Worm (Caenorhabditis elegans) whole organism, L4 larva: ENCODE measurements around the gene C39B5.14.

ENCODE experiments used
- D1046.2 ChIP-seq: fragments of 200-800 bp; sonication (Bioruptor generic); IDR thresholded peaks from 2 replicates; pipeline ENCODE4 v1.3.6; 2022; ENCODE audit warnings: missing genetic modification characterization, missing compliant biosample characterization
- F44E2.7 ChIP-seq: fragments of 200-800 bp; sonication (Bioruptor generic); IDR thresholded peaks from 2 replicates; pipeline ENCODE4 v2.1.2; 2022; ENCODE audit warnings: missing genetic modification characterization, missing compliant biosample characterization
- T26A8.4 ChIP-seq: fragments of 200-800 bp; sonication (Bioruptor generic); IDR thresholded peaks from 2 replicates; pipeline ENCODE4 v1.3.6; 2022; ENCODE audit warnings: missing genetic modification characterization, missing compliant biosample characterization
- Y105C5A.15 ChIP-seq: fragments of 200-800 bp; sonication (Bioruptor generic); IDR thresholded peaks from 2 replicates; pipeline ENCODE4 v1.3.6; 2022; ENCODE audit warnings: missing genetic modification characterization, missing compliant biosample characterization
- Y5F2A.4 ChIP-seq: fragments of 200-800 bp; sonication (Bioruptor generic); optimal IDR thresholded peaks from 2 replicates; lab custom pipeline; 2018; ENCODE audit warnings: mild to moderate bottlenecking, missing genetic modification characterization, missing compliant biosample characterization
- ZK337.2 ChIP-seq: fragments of 200-800 bp; sonication (Bioruptor generic); IDR thresholded peaks from 2 replicates; pipeline ENCODE4 v1.3.6; 2022; ENCODE audit warnings: missing genetic modification reagents, missing genetic modification characterization, missing compliant biosample characterization
- aly-2 ChIP-seq: sonication (generic microtip); optimal IDR thresholded peaks from 2 replicates; lab custom pipeline; 2018; ENCODE audit warnings: missing biosample characterization, missing genetic modification characterization
- ama-1 ChIP-seq: fragments of 150-350 bp; optimal IDR thresholded peaks from 2 replicates; lab custom pipeline; 2014; ENCODE audit warnings: inconsistent platforms, mixed read lengths
- arid-1 ChIP-seq: fragments of 200-800 bp; sonication (Bioruptor generic); conservative IDR thresholded peaks from 2 replicates; pipeline ENCODE4 v1.3.6; 2022; ENCODE audit warnings: missing genetic modification reagents, missing genetic modification characterization, missing compliant biosample characterization
- ces-1 ChIP-seq: fragments of 150-350 bp; sonication (generic microtip); optimal IDR thresholded peaks from 4 replicates; lab custom pipeline; 2014; ENCODE audit warnings: missing biosample characterization, missing genetic modification reagents, missing genetic modification characterization
- cey-2 ChIP-seq: sonication (generic microtip); optimal IDR thresholded peaks from 3 replicates; lab custom pipeline; 2017; ENCODE audit warnings: missing genetic modification characterization, mild to moderate bottlenecking, missing compliant biosample characterization, antibody characterized with exemption, borderline replicate concordance; ENCODE audit not compliant: insufficient read depth
- daf-12 ChIP-seq: fragments of 150-350 bp; optimal IDR thresholded peaks from 2 replicates; lab custom pipeline; 2014; ENCODE audit warnings: missing biosample characterization, missing genetic modification reagents, missing genetic modification characterization
- daf-16 ChIP-seq, 3 experiments: sonication (generic microtip); optimal IDR thresholded peaks; 2 replicates each; lab custom pipeline; 2016 to 2017; ENCODE audit warnings: missing genetic modification characterization in 3 of 3, missing genetic modification reagents in 3 of 3, mild to moderate bottlenecking in 2 of 3, missing compliant biosample characterization in 2 of 3, missing biosample characterization in 1 of 3, moderate library complexity in 1 of 3
- daf-19 ChIP-seq: fragments of 200-800 bp; sonication (Bioruptor generic); conservative IDR thresholded peaks from 2 replicates; pipeline ENCODE4 v1.3.6; 2022; ENCODE audit warnings: missing genetic modification characterization, missing compliant biosample characterization
- dmd-6 ChIP-seq: fragments of 200-800 bp; sonication (Bioruptor generic); IDR thresholded peaks from 2 replicates; pipeline ENCODE4 v1.3.6; 2022; ENCODE audit warnings: missing genetic modification reagents, missing genetic modification characterization, missing compliant biosample characterization
- dve-1 ChIP-seq: sonication (generic microtip); optimal IDR thresholded peaks from 2 replicates; lab custom pipeline; 2017; ENCODE audit warnings: antibody characterized with exemption, mild to moderate bottlenecking, missing genetic modification characterization, missing compliant biosample characterization; ENCODE audit not compliant: insufficient read depth
- egl-43 ChIP-seq: fragments of 200-800 bp; sonication (Bioruptor generic); IDR thresholded peaks from 2 replicates; pipeline ENCODE4 v1.3.6; 2022; ENCODE audit warnings: missing genetic modification reagents, missing genetic modification characterization, missing compliant biosample characterization
- hlh-11 ChIP-seq: fragments of 200-800 bp; sonication (Bioruptor generic); optimal IDR thresholded peaks from 2 replicates; lab custom pipeline; 2018; ENCODE audit warnings: mild to moderate bottlenecking, missing genetic modification characterization, missing compliant biosample characterization
- hlh-30 ChIP-seq: sonication (generic microtip); optimal IDR thresholded peaks from 2 replicates; lab custom pipeline; 2017; ENCODE audit warnings: antibody characterized with exemption, mild to moderate bottlenecking, missing genetic modification characterization, missing compliant biosample characterization; ENCODE audit not compliant: insufficient read depth
- lin-1 ChIP-seq: fragments of 200-800 bp; sonication (Bioruptor generic); IDR thresholded peaks from 2 replicates; pipeline ENCODE4 v1.3.6; 2022; ENCODE audit warnings: missing genetic modification reagents, missing genetic modification characterization, missing compliant biosample characterization
- lin-13 ChIP-seq: fragments of 150-350 bp; optimal IDR thresholded peaks from 2 replicates; lab custom pipeline; 2014; ENCODE audit warnings: missing biosample characterization, missing genetic modification reagents, missing genetic modification characterization
- lin-15B ChIP-seq: fragments of 150-350 bp; sonication (generic microtip); optimal IDR thresholded peaks from 3 replicates; lab custom pipeline; 2014; ENCODE audit warnings: missing biosample characterization, missing genetic modification characterization
- lin-38 ChIP-seq: fragments of 200-800 bp; sonication (Bioruptor generic); IDR thresholded peaks from 2 replicates; pipeline ENCODE4 v1.3.6; 2022; ENCODE audit warnings: missing genetic modification reagents, missing genetic modification characterization, missing compliant biosample characterization
- lin-39 ChIP-seq: fragments of 150-350 bp; optimal IDR thresholded peaks from 2 replicates; lab custom pipeline; 2014; ENCODE audit warnings: missing biosample characterization, missing genetic modification reagents, missing genetic modification characterization
- lir-3 ChIP-seq: sonication (generic microtip); optimal IDR thresholded peaks from 2 replicates; lab custom pipeline; 2016; ENCODE audit warnings: mild to moderate bottlenecking, missing genetic modification characterization, missing compliant biosample characterization
- lsy-2 ChIP-seq, 2 experiments: fragments of 150-350 bp in 1 of 2; sonication (generic microtip) in 1 of 2; optimal IDR thresholded peaks; 2 replicates each; lab custom pipeline; 2014 to 2017; ENCODE audit warnings: missing biosample characterization in 2 of 2, missing genetic modification characterization in 2 of 2
- madf-9 ChIP-seq: fragments of 200-800 bp; sonication (Bioruptor generic); conservative IDR thresholded peaks from 2 replicates; pipeline ENCODE4 v1.3.6; 2022; ENCODE audit warnings: missing genetic modification reagents, missing genetic modification characterization, missing compliant biosample characterization
- mdl-1 ChIP-seq, 2 experiments: fragments of 150-350 bp in 1 of 2; sonication (generic microtip) in 1 of 2; optimal IDR thresholded peaks; 2 replicates each; lab custom pipeline; 2014 to 2017; ENCODE audit warnings: missing biosample characterization in 2 of 2, missing genetic modification characterization in 2 of 2
- mdt-29 ChIP-seq: fragments of 200-800 bp; sonication (Bioruptor generic); IDR thresholded peaks from 2 replicates; pipeline ENCODE4 v1.3.6; 2022; ENCODE audit warnings: missing genetic modification reagents, missing genetic modification characterization, missing compliant biosample characterization
- mep-1 ChIP-seq: fragments of 150-350 bp; sonication (generic microtip); optimal IDR thresholded peaks from 3 replicates; lab custom pipeline; 2014; ENCODE audit warnings: missing biosample characterization, missing genetic modification characterization
- mes-2 ChIP-seq: sonication (generic microtip); optimal IDR thresholded peaks from 2 replicates; lab custom pipeline; 2016; ENCODE audit warnings: missing genotype, mild to moderate bottlenecking, missing genetic modification characterization, missing compliant biosample characterization; ENCODE audit not compliant: poor library complexity, severe bottlenecking
- mxl-2 ChIP-seq: fragments of 200-800 bp; sonication (Bioruptor generic); conservative IDR thresholded peaks from 2 replicates; pipeline ENCODE4 v1.3.6; 2022; ENCODE audit warnings: missing genetic modification reagents, missing genetic modification characterization, missing compliant biosample characterization
- mxl-3 ChIP-seq: fragments of 200-800 bp; sonication (Bioruptor generic); optimal IDR thresholded peaks from 2 replicates; lab custom pipeline; 2018; ENCODE audit warnings: mild to moderate bottlenecking, missing genetic modification characterization, missing compliant biosample characterization
- nhr-11 ChIP-seq: fragments of 150-350 bp; optimal IDR thresholded peaks from 2 replicates; lab custom pipeline; 2014; ENCODE audit warnings: missing biosample characterization, missing genetic modification characterization
- nhr-111 ChIP-seq: fragments of 200-800 bp; sonication (Bioruptor generic); optimal IDR thresholded peaks from 2 replicates; lab custom pipeline; 2018; ENCODE audit warnings: mild to moderate bottlenecking, missing genetic modification characterization, missing compliant biosample characterization
- nhr-25 ChIP-seq: sonication (generic microtip); optimal IDR thresholded peaks from 2 replicates; lab custom pipeline; 2017; ENCODE audit warnings: missing genetic modification characterization, mild to moderate bottlenecking, missing compliant biosample characterization, antibody characterized with exemption, moderate library complexity, borderline replicate concordance; ENCODE audit not compliant: insufficient read depth
- nhr-28 ChIP-seq: fragments of 150-350 bp; optimal IDR thresholded peaks from 2 replicates; lab custom pipeline; 2014; ENCODE audit warnings: missing biosample characterization, missing genetic modification characterization
- nhr-41 ChIP-seq: fragments of 200-800 bp; sonication (Bioruptor generic); IDR thresholded peaks from 2 replicates; pipeline ENCODE4 v1.3.6; 2022; ENCODE audit warnings: missing genetic modification reagents, missing genetic modification characterization, missing compliant biosample characterization
- nhr-77 ChIP-seq: fragments of 150-350 bp; optimal IDR thresholded peaks from 2 replicates; lab custom pipeline; 2014; ENCODE audit warnings: missing biosample characterization, missing genetic modification characterization
- pqm-1 ChIP-seq: sonication (generic microtip); optimal IDR thresholded peaks from 2 replicates; lab custom pipeline; 2017; ENCODE audit warnings: missing biosample characterization, missing genetic modification characterization
- spr-3 ChIP-seq: fragments of 200-800 bp; sonication (Bioruptor generic); optimal IDR thresholded peaks from 2 replicates; lab custom pipeline; 2018; ENCODE audit warnings: mild to moderate bottlenecking, missing genetic modification characterization, missing compliant biosample characterization
- tag-97 ChIP-seq: fragments of 200-800 bp; sonication (Bioruptor generic); IDR thresholded peaks from 2 replicates; pipeline ENCODE4 v1.3.6; 2022; ENCODE audit warnings: missing genetic modification characterization, missing compliant biosample characterization
- unc-130 ChIP-seq: sonication (generic microtip); optimal IDR thresholded peaks from 2 replicates; lab custom pipeline; 2016; ENCODE audit warnings: missing genetic modification reagents, missing genetic modification characterization, missing compliant biosample characterization
- zip-11 ChIP-seq: fragments of 200-800 bp; sonication (Bioruptor generic); IDR thresholded peaks from 2 replicates; pipeline ENCODE4 v1.3.6; 2022; ENCODE audit warnings: missing genetic modification characterization, missing compliant biosample characterization
- zip-2 ChIP-seq: fragments of 150-350 bp; optimal IDR thresholded peaks from 2 replicates; lab custom pipeline; 2014; ENCODE audit warnings: missing biosample characterization, missing genetic modification characterization

Gene C39B5.14

ce11 chrIII:2211120-2211519, at the start of gene C39B5.14:
Gene C39B5.14 (plus strand): TSS chrIII:2211420.
- no peak for TF ChIP-seq zip-2 (tag; lab: Kevin White, UChicago)
- no peak for TF ChIP-seq dve-1 (tag; lab: Kevin White, UChicago)
- TF ChIP-seq mdt-29 (GFP tag; lab: Robert Waterston, UW): no peak
- no peak for TF ChIP-seq D1046.2 (GFP tag; lab: Robert Waterston, UW)
- TF ChIP-seq nhr-41 (GFP tag; lab: Robert Waterston, UW): no peak
- peak; percentile 46 for TF ChIP-seq lin-38 (GFP tag; lab: Robert Waterston, UW)
- TF ChIP-seq lin-15B (tag; lab: Kevin White, UChicago): no peak
- no peak for TF ChIP-seq T26A8.4 (GFP tag; lab: Robert Waterston, UW)
- TF ChIP-seq dmd-6 (GFP tag; lab: Robert Waterston, UW): peak; percentile 45
- TF ChIP-seq F44E2.7 (GFP tag; lab: Robert Waterston, UW): no peak
- TF ChIP-seq lin-1: no peak
- no peak for TF ChIP-seq ZK337.2

ce11 chrIII:2169445-2169844, 41.8 kb upstream of the C39B5.14 start:
- TF ChIP-seq daf-16 (GFP tag; optimal IDR thresholded peaks at IDR 0.05; lab: Kevin White, UChicago) (no peak), daf-16 (tag; optimal IDR thresholded peaks at IDR 0.05; lab: Kevin White, UChicago) (peak; percentile 37), dmd-6 (GFP tag; lab: Robert Waterston, UW) (peak; percentile 35; the same call in 1 of the 2 replicates), nhr-28 (tag; lab: Kevin White, UChicago) (peak; percentile 83), T26A8.4 (GFP tag; lab: Robert Waterston, UW) (no peak), lin-13 (peak; percentile 45), nhr-11 (tag; lab: Kevin White, UChicago) (no peak), mdl-1 (tag; optimal IDR thresholded peaks at IDR 0.05; lab: Kevin White, UChicago) (no peak), lir-3 (no peak), lin-38 (GFP tag; lab: Robert Waterston, UW) (no peak), mep-1 (peak; percentile 51), zip-11 (GFP tag; lab: Robert Waterston, UW) (no peak), pqm-1 (tag; lab: Kevin White, UChicago) (peak; percentile 66), lsy-2 (tag; optimal IDR thresholded peaks at IDR 0.05; lab: Kevin White, UChicago) (peak in 1 of 2 experiments; percentile 45), dve-1 (tag; lab: Kevin White, UChicago) (peak; percentile 67), mes-2 (peak; percentile 28), spr-3 (no peak), cey-2 (tag; lab: Kevin White, UChicago) (peak; percentile 37), Y105C5A.15 (GFP tag; lab: Robert Waterston, UW) (no peak), nhr-25 (tag; lab: Kevin White, UChicago) (peak; percentile 16), mxl-3 (GFP tag; lab: Kevin White, UChicago) (peak; percentile 50), ama-1 (no peak), Y5F2A.4 (GFP tag; lab: Kevin White, UChicago) (no peak), hlh-11 (tag; lab: Kevin White, UChicago) (peak; percentile 37), mxl-2 (GFP tag; lab: Robert Waterston, UW) (no peak), hlh-30 (peak; percentile 16), lin-39 (tag; lab: Kevin White, UChicago) (no peak), nhr-77 (tag; lab: Kevin White, UChicago) (peak; percentile 33)

ce11 chrIII:2170556-2170955, 40.7 kb upstream of the C39B5.14 start:
- TF ChIP-seq arid-1 (GFP tag; lab: Robert Waterston, UW): no peak
- TF ChIP-seq nhr-28 (tag; lab: Kevin White, UChicago): peak; percentile 12
- no peak for TF ChIP-seq nhr-111 (GFP tag; lab: Kevin White, UChicago)
- TF ChIP-seq daf-16 (GFP tag; optimal IDR thresholded peaks at IDR 0.05; lab: Kevin White, UChicago): peak in 1 of 2 experiments; percentile 66
- TF ChIP-seq daf-16 (tag; optimal IDR thresholded peaks at IDR 0.05; lab: Kevin White, UChicago): peak; percentile 63
- TF ChIP-seq madf-9 (GFP tag; lab: Robert Waterston, UW): no peak
- no peak for TF ChIP-seq tag-97 (GFP tag; lab: Robert Waterston, UW)
- TF ChIP-seq ces-1 (GFP tag; lab: Kevin White, UChicago): no peak
- peak; percentile 44 for TF ChIP-seq hlh-11 (tag; lab: Kevin White, UChicago)
- TF ChIP-seq cey-2 (tag; lab: Kevin White, UChicago): no peak
- no peak for TF ChIP-seq aly-2 (tag; lab: Kevin White, UChicago)
- TF ChIP-seq daf-19 (GFP tag; lab: Robert Waterston, UW): no peak
- no peak for TF ChIP-seq mdl-1 (tag; optimal IDR thresholded peaks at IDR 0.05; lab: Kevin White, UChicago)
- TF ChIP-seq lin-39 (tag; lab: Kevin White, UChicago): no peak
- no peak for TF ChIP-seq unc-130
- no peak for TF ChIP-seq egl-43 (GFP tag; lab: Robert Waterston, UW)
- no peak for TF ChIP-seq daf-12 (tag; lab: Kevin White, UChicago)
- peak; percentile 34 for TF ChIP-seq nhr-11 (tag; lab: Kevin White, UChicago)
